Fruit fly (Drosophila melanogaster): ENCODE results near the gene Dph5.

DNA sequence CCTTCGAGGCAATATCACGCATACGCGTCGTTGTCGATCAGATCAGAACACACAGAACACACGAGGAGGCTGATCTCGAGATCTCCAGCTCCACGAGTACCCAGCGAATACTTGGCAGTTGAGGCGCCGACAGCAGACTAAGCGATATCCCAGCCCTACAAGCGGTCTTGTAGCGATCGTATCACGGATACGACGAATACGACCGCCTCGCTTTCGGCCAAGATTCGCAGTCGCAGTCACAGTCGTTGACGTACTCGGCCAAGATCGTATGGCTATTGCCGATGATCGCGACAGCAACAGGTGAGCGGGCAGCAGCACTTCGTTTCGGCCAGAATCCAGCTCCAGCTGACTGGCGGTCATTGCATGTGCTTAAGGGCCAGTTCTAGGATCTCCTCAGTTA is 43.3 kb downstream of the Dph5 start, which contains the start of gene CG5326:
- TF ChIP-seq psq (optimal IDR thresholded peaks at IDR 0.05) (no peak), h (optimal IDR thresholded peaks at IDR 0.05) (no peak), Myc (optimal IDR thresholded peaks at IDR 0.05) (no peak), Sin3A (optimal IDR thresholded peaks at IDR 0.05) (no peak), ttk (optimal IDR thresholded peaks at IDR 0.05) (no peak), insv (optimal IDR thresholded peaks at IDR 0.05) (no peak)
